Fruit fly (Drosophila melanogaster) whole organism, wandering third instar larva: Measurements from ENCODE around the gene Gs2.

Experiments used
- CG32264 ChIP-seq: fragments of 200-800 bp; sonication (Bioruptor generic); optimal IDR thresholded peaks from 2 replicates; lab custom pipeline; 2016; ENCODE audit warnings: missing biosample characterization, missing genetic modification characterization
- CrebA ChIP-seq: fragments of 200-800 bp; sonication (Bioruptor generic); optimal IDR thresholded peaks from 2 replicates; lab custom pipeline; 2016; ENCODE audit warnings: missing biosample characterization, mild to moderate bottlenecking, missing genetic modification characterization, borderline replicate concordance
- Hr78 ChIP-seq: fragments of >200 bp; optimal IDR thresholded peaks from 2 replicates; lab custom pipeline; 2017; ENCODE audit warnings: missing biosample characterization, missing genetic modification characterization
- N ChIP-seq: fragments of >200 bp; optimal IDR thresholded peaks from 2 replicates; lab custom pipeline; 2018; ENCODE audit warnings: missing biosample characterization, missing external identifiers, missing genetic modification characterization
- dmrt93B ChIP-seq: fragments of 200-800 bp; sonication (Bioruptor generic); optimal IDR thresholded peaks from 2 replicates; lab custom pipeline; 2018; ENCODE audit warnings: missing biosample characterization, mild to moderate bottlenecking, missing genetic modification characterization
- psq ChIP-seq: fragments of 200-800 bp; sonication (Bioruptor generic); optimal IDR thresholded peaks from 3 replicates; lab custom pipeline; 2017; ENCODE audit warnings: missing biosample characterization, mild to moderate bottlenecking, missing genetic modification characterization, moderate library complexity
- sage ChIP-seq: fragments of 200-800 bp; sonication (Bioruptor generic); optimal IDR thresholded peaks from 2 replicates; lab custom pipeline; 2016; ENCODE audit warnings: missing biosample characterization, mild to moderate bottlenecking, missing genetic modification characterization

- TF ChIP-seq CG32264 (GFP tag; lab: Kevin White, UChicago) (no peak), psq (no peak), dmrt93B (no peak), sage (GFP tag; lab: Kevin White, UChicago) (no peak), CrebA (GFP tag; lab: Kevin White, UChicago) (no peak), Hr78 (GFP tag; lab: Kevin White, UChicago) (no peak), N (GFP tag; lab: Kevin White, UChicago) (no peak)
These were observed 54.1 kb downstream of the Gs2 start, which contains the start of gene Cyp4g15 for dm6 chrX:11476758-11477157.
